Worm (Caenorhabditis elegans) whole organism, L2 larva: Measurements from ENCODE around the gene sax-1.

Experiments used
- R02D3.7 ChIP-seq: fragments of 150-350 bp; optimal IDR thresholded peaks from 2 replicates; lab custom pipeline; 2014; ENCODE audit warnings: missing biosample characterization, missing genetic modification characterization
- Y55F3AM.14 ChIP-seq: fragments of 200-800 bp; sonication (Bioruptor generic); optimal IDR thresholded peaks from 2 replicates; lab custom pipeline; 2018; ENCODE audit warnings: mild to moderate bottlenecking, missing genetic modification characterization, missing compliant biosample characterization
- blmp-1 ChIP-seq: sonication (generic microtip); optimal IDR thresholded peaks from 2 replicates; lab custom pipeline; 2017; ENCODE audit warnings: missing genetic modification characterization, mild to moderate bottlenecking, missing compliant biosample characterization, antibody characterized with exemption, moderate library complexity; ENCODE audit not compliant: insufficient read depth
- lsy-2 ChIP-seq, 2 experiments: fragments of 150-350 bp in 1 of 2; sonication (generic microtip) in 1 of 2; optimal IDR thresholded peaks; 2 replicates each; lab custom pipeline; 2014 to 2017; ENCODE audit warnings: missing biosample characterization in 2 of 2, missing genetic modification characterization in 2 of 2
- mbf-1 ChIP-seq: sonication (generic microtip); optimal IDR thresholded peaks from 2 replicates; lab custom pipeline; 2017; ENCODE audit warnings: missing biosample characterization, missing genetic modification characterization
- mdl-1 ChIP-seq, 2 experiments: fragments of 150-350 bp in 1 of 2; sonication (generic microtip) in 1 of 2; optimal IDR thresholded peaks; 2 replicates each; lab custom pipeline; 2017; ENCODE audit warnings: missing biosample characterization in 2 of 2, missing genetic modification characterization in 2 of 2
- nhr-11 ChIP-seq: fragments of 150-350 bp; optimal IDR thresholded peaks from 2 replicates; lab custom pipeline; 2014; ENCODE audit warnings: missing biosample characterization, missing genetic modification characterization
- nhr-237 ChIP-seq: fragments of 150-350 bp; optimal IDR thresholded peaks from 2 replicates; lab custom pipeline; 2014; ENCODE audit warnings: missing biosample characterization, missing genetic modification characterization
- skn-1 ChIP-seq: sonication (generic microtip); optimal IDR thresholded peaks from 2 replicates; lab custom pipeline; 2017; ENCODE audit warnings: missing biosample characterization, missing genetic modification characterization
- snpc-4 ChIP-seq: fragments of 150-350 bp; optimal IDR thresholded peaks from 2 replicates; lab custom pipeline; 2014; ENCODE audit warnings: missing biosample characterization, missing genetic modification characterization
- unc-39 ChIP-seq: fragments of 150-350 bp; optimal IDR thresholded peaks from 2 replicates; lab custom pipeline; 2014; ENCODE audit warnings: missing biosample characterization, missing genetic modification characterization
- unc-62 ChIP-seq: fragments of 150-350 bp; optimal IDR thresholded peaks from 2 replicates; lab custom pipeline; 2014; ENCODE audit warnings: missing biosample characterization, missing genetic modification reagents, missing genetic modification characterization
- zag-1 ChIP-seq: fragments of 150-350 bp; optimal IDR thresholded peaks from 2 replicates; lab custom pipeline; 2014; ENCODE audit warnings: missing biosample characterization, missing genetic modification characterization
- ztf-11 ChIP-seq: sonication (generic microtip); optimal IDR thresholded peaks from 2 replicates; lab custom pipeline; 2017; ENCODE audit warnings: missing biosample characterization, missing genetic modification characterization

- TF ChIP-seq skn-1 (tag; lab: Kevin White, UChicago): no peak
- TF ChIP-seq snpc-4 (tag; lab: Kevin White, UChicago): no peak
- no peak for TF ChIP-seq R02D3.7 (tag; lab: Kevin White, UChicago)
- no peak for TF ChIP-seq nhr-237
- no peak for TF ChIP-seq zag-1
- TF ChIP-seq unc-62 (GFP tag; lab: Kevin White, UChicago): no peak
- TF ChIP-seq blmp-1: no peak
- no peak for TF ChIP-seq unc-39
- TF ChIP-seq lsy-2 (tag; optimal IDR thresholded peaks at IDR 0.05; lab: Kevin White, UChicago): no peak
- no peak for TF ChIP-seq mdl-1 (tag; optimal IDR thresholded peaks at IDR 0.05; lab: Kevin White, UChicago)
- TF ChIP-seq Y55F3AM.14: no peak
- TF ChIP-seq ztf-11 (tag; lab: Kevin White, UChicago): no peak
- TF ChIP-seq mbf-1: no peak
- TF ChIP-seq nhr-11 (tag; lab: Kevin White, UChicago): no peak
Measured at ce11 chrX:3633654-3634053, 16.3 kb downstream of the sax-1 start, which contains the start of gene gst-11.
